Fruit fly (Drosophila melanogaster) whole organism, embryonic: ENCODE measurements around the gene dmrt11E.

Experiments used
- ATbp ChIP-seq: fragments of 200-800 bp; sonication (Bioruptor generic); optimal IDR thresholded peaks from 2 replicates; lab custom pipeline; 2017; ENCODE audit warnings: missing biosample characterization, mild to moderate bottlenecking, missing genetic modification characterization, missing genetic modification reagents
- Aef1 ChIP-seq: fragments of 200-800 bp; sonication (Bioruptor generic); IDR thresholded peaks from 3 replicates; pipeline ENCODE4 v1.3.6; 2022; ENCODE audit warnings: missing biosample characterization, missing genetic modification characterization
- Atf6 ChIP-seq: fragments of 200-800 bp; sonication (Bioruptor generic); IDR thresholded peaks from 2 replicates; pipeline ENCODE4 v1.3.6; 2022; ENCODE audit warnings: missing biosample characterization, missing genetic modification characterization
- Awh ChIP-seq: fragments of 200-800 bp; sonication (Bioruptor generic); IDR thresholded peaks from 2 replicates; pipeline ENCODE4, ENCODE4 v1.3.6; 2022; ENCODE audit warnings: missing biosample characterization, missing genetic modification characterization
- CG10366 ChIP-seq: fragments of 200-800 bp; sonication (Bioruptor generic); IDR thresholded peaks from 2 replicates; pipeline ENCODE4 v1.3.6; 2022; ENCODE audit warnings: missing biosample characterization, missing genetic modification characterization
- CG10979 ChIP-seq: fragments of 200-800 bp; sonication (Bioruptor generic); optimal IDR thresholded peaks from 2 replicates; lab custom pipeline; 2018; ENCODE audit warnings: missing biosample characterization, mild to moderate bottlenecking, missing genetic modification characterization, moderate library complexity
- CG11247 ChIP-seq: fragments of 200-800 bp; sonication (Bioruptor generic); IDR thresholded peaks from 2 replicates; pipeline ENCODE4 v1.3.6; 2022; ENCODE audit warnings: missing biosample characterization, missing genetic modification characterization
- CG11504 ChIP-seq: fragments of 200-800 bp; sonication (Bioruptor generic); optimal IDR thresholded peaks from 3 replicates; lab custom pipeline; 2019; ENCODE audit warnings: missing biosample characterization, mild to moderate bottlenecking, missing genetic modification characterization, moderate library complexity
- CG11696 ChIP-seq: fragments of 200-800 bp; sonication (Bioruptor generic); IDR thresholded peaks from 2 replicates; pipeline ENCODE4 v1.3.6; 2022; ENCODE audit warnings: missing biosample characterization, missing genetic modification characterization
- CG14050 ChIP-seq: fragments of 200-800 bp; sonication (Bioruptor generic); IDR thresholded peaks from 3 replicates; pipeline ENCODE4 v1.3.6; 2022; ENCODE audit warnings: missing biosample characterization, missing genetic modification characterization
- CG1529 ChIP-seq: fragments of 200-800 bp; sonication (Bioruptor generic); optimal IDR thresholded peaks from 3 replicates; lab custom pipeline; 2018; ENCODE audit warnings: missing biosample characterization, missing genetic modification characterization
- CG18619 ChIP-seq: fragments of 200-800 bp; sonication (Bioruptor generic); optimal IDR thresholded peaks from 3 replicates; lab custom pipeline; 2017; ENCODE audit warnings: missing biosample characterization, mild to moderate bottlenecking, missing genetic modification characterization
- CG2712 ChIP-seq: fragments of 200-800 bp; optimal IDR thresholded peaks from 3 replicates; lab custom pipeline; 2019; ENCODE audit warnings: missing biosample characterization, mild to moderate bottlenecking, missing genetic modification characterization, moderate library complexity
- CG33557 ChIP-seq: fragments of 200-800 bp; sonication (Bioruptor generic); optimal IDR thresholded peaks from 2 replicates; lab custom pipeline; 2019; ENCODE audit warnings: missing biosample characterization, mild to moderate bottlenecking, missing genetic modification characterization, moderate library complexity
- CG3407 ChIP-seq: fragments of 200-800 bp; sonication (Bioruptor generic); optimal IDR thresholded peaks from 2 replicates; lab custom pipeline; 2018; ENCODE audit warnings: missing biosample characterization, mild to moderate bottlenecking, missing genetic modification characterization
- CG42726 ChIP-seq: fragments of 200-800 bp; sonication (Bioruptor generic); IDR thresholded peaks from 2 replicates; pipeline ENCODE4 v1.3.6; 2022; ENCODE audit warnings: missing biosample characterization, missing genetic modification characterization; ENCODE audit not compliant: partially characterized antibody
- CG4617 ChIP-seq: fragments of 200-800 bp; sonication (Bioruptor generic); optimal IDR thresholded peaks from 3 replicates; lab custom pipeline; 2016; ENCODE audit warnings: missing biosample characterization, missing genetic modification characterization, borderline replicate concordance
- CG8478 ChIP-seq: fragments of >200 bp; optimal IDR thresholded peaks from 2 replicates; lab custom pipeline; 2018
- CHES-1-like ChIP-seq: fragments of 200-800 bp; sonication (Bioruptor generic); optimal IDR thresholded peaks from 2 replicates; lab custom pipeline; 2016; ENCODE audit warnings: missing biosample characterization, missing genetic modification characterization
- Camta ChIP-seq: fragments of 200-800 bp; sonication (Bioruptor generic); optimal IDR thresholded peaks from 2 replicates; lab custom pipeline; 2016; ENCODE audit warnings: missing biosample characterization, missing genetic modification characterization
- CkIIα-i1 ChIP-seq: fragments of 200-800 bp; sonication (Bioruptor generic); IDR thresholded peaks from 2 replicates; pipeline ENCODE4 v1.3.6; 2022; ENCODE audit warnings: missing biosample characterization, missing genetic modification characterization
- D19A ChIP-seq: fragments of 200-800 bp; optimal IDR thresholded peaks from 3 replicates; lab custom pipeline; 2019; ENCODE audit warnings: missing biosample characterization, mild to moderate bottlenecking, missing genetic modification characterization, moderate library complexity
- D19B ChIP-seq: fragments of 200-800 bp; sonication (Bioruptor generic); optimal IDR thresholded peaks from 2 replicates; lab custom pipeline; 2017; ENCODE audit warnings: missing biosample characterization, mild to moderate bottlenecking, missing genetic modification characterization
- Dbx ChIP-seq: fragments of 200-800 bp; sonication (Bioruptor generic); IDR thresholded peaks from 3 replicates; pipeline ENCODE4 v1.3.6; 2022; ENCODE audit warnings: missing biosample characterization, missing genetic modification characterization
- Deaf1 ChIP-seq: fragments of 200-800 bp; optimal IDR thresholded peaks from 3 replicates; lab custom pipeline; 2019; ENCODE audit warnings: missing biosample characterization, mild to moderate bottlenecking, missing genetic modification characterization, moderate library complexity
- Eip74EF ChIP-seq, 2 experiments: fragments of 200-800 bp in 1 of 2; fragments of >200 bp in 1 of 2; sonication (Bioruptor generic) in 1 of 2; optimal IDR thresholded peaks; 2 replicates each; lab custom pipeline; 2017 to 2019; ENCODE audit warnings: missing biosample characterization in 2 of 2, missing genetic modification characterization in 2 of 2, mild to moderate bottlenecking in 1 of 2, moderate library complexity in 1 of 2
- HLH3B ChIP-seq: fragments of 200-800 bp; sonication (Bioruptor generic); IDR thresholded peaks from 2 replicates; pipeline ENCODE4 v1.3.6; 2022; ENCODE audit warnings: missing biosample characterization, missing genetic modification characterization
- Hr3 ChIP-seq: fragments of 200-800 bp; sonication (Bioruptor generic); optimal IDR thresholded peaks from 3 replicates; lab custom pipeline; 2016; ENCODE audit warnings: missing biosample characterization, missing genetic modification characterization
- Hr39 ChIP-seq: fragments of >200 bp; optimal IDR thresholded peaks from 2 replicates; lab custom pipeline; 2017
- Hr78 ChIP-seq, 2 experiments: fragments of 200-800 bp in 1 of 2; fragments of >200 bp in 1 of 2; sonication (Bioruptor generic) in 1 of 2; optimal IDR thresholded peaks; 2 replicates each; lab custom pipeline; 2017 to 2019; ENCODE audit warnings: missing biosample characterization in 2 of 2, missing genetic modification characterization in 2 of 2, mild to moderate bottlenecking in 1 of 2, moderate library complexity in 1 of 2
- MBD-R2 ChIP-seq: fragments of 200-800 bp; sonication (Bioruptor generic); IDR thresholded peaks from 2 replicates; pipeline ENCODE4 v1.3.6; 2022; ENCODE audit warnings: missing biosample characterization, missing genetic modification characterization
- TFAM ChIP-seq: fragments of 200-800 bp; sonication (Bioruptor generic); optimal IDR thresholded peaks from 2 replicates; lab custom pipeline; 2017; ENCODE audit warnings: missing biosample characterization, missing genetic modification characterization, inconsistent platforms
- ab ChIP-seq: fragments of 200-800 bp; sonication (Bioruptor generic); optimal IDR thresholded peaks from 2 replicates; lab custom pipeline; 2016; ENCODE audit warnings: missing biosample characterization, missing genetic modification characterization
- ac ChIP-seq: fragments of 200-800 bp; sonication (Bioruptor generic); optimal IDR thresholded peaks from 3 replicates; lab custom pipeline; 2017; ENCODE audit warnings: missing biosample characterization, mild to moderate bottlenecking, missing genetic modification characterization
- az2 ChIP-seq: fragments of 200-800 bp; sonication (Bioruptor generic); optimal IDR thresholded peaks from 3 replicates; lab custom pipeline; 2016; ENCODE audit warnings: missing biosample characterization, missing genetic modification characterization
- bcd ChIP-seq: fragments of 200-800 bp; sonication (Bioruptor generic); optimal IDR thresholded peaks from 2 replicates; lab custom pipeline; 2017; ENCODE audit warnings: missing biosample characterization, mild to moderate bottlenecking, missing genetic modification characterization
- br ChIP-seq: fragments of >200 bp; optimal IDR thresholded peaks from 2 replicates; lab custom pipeline; 2017
- chn ChIP-seq: fragments of 200-800 bp; sonication (Bioruptor generic); optimal IDR thresholded peaks from 2 replicates; lab custom pipeline; 2016; ENCODE audit warnings: missing biosample characterization, missing genetic modification characterization
- ci ChIP-seq: fragments of 200-800 bp; sonication (Bioruptor generic); IDR thresholded peaks from 3 replicates; pipeline ENCODE4 v1.3.6; 2022; ENCODE audit warnings: missing biosample characterization, missing genetic modification characterization
- en ChIP-seq: fragments of 200-800 bp; sonication (Bioruptor generic); optimal IDR thresholded peaks from 2 replicates; lab custom pipeline; 2016; ENCODE audit warnings: missing biosample characterization, missing genetic modification characterization
- exex ChIP-seq: fragments of 200-800 bp; sonication (Bioruptor generic); optimal IDR thresholded peaks from 4 replicates; lab custom pipeline; 2018; ENCODE audit warnings: missing biosample characterization, mild to moderate bottlenecking, missing genetic modification characterization, moderate library complexity
- gcm ChIP-seq: fragments of 200-800 bp; sonication (Bioruptor generic); optimal IDR thresholded peaks from 2 replicates; lab custom pipeline; 2019; ENCODE audit warnings: missing biosample characterization, mild to moderate bottlenecking, missing genetic modification characterization, moderate library complexity
- insv ChIP-seq, 2 experiments: fragments of 200-800 bp; sonication (Bioruptor generic); optimal IDR thresholded peaks; 3 replicates each; lab custom pipeline; 2016 to 2018; ENCODE audit warnings: missing biosample characterization in 2 of 2, missing genetic modification characterization in 2 of 2
- nmo ChIP-seq: fragments of 200-800 bp; sonication (Bioruptor generic); optimal IDR thresholded peaks from 2 replicates; lab custom pipeline; 2018; ENCODE audit warnings: missing biosample characterization, mild to moderate bottlenecking, missing genetic modification characterization, moderate library complexity
- pita ChIP-seq: fragments of 200-800 bp; sonication (Bioruptor generic); optimal IDR thresholded peaks from 2 replicates; lab custom pipeline; 2017; ENCODE audit warnings: missing biosample characterization, mild to moderate bottlenecking, missing genetic modification characterization
- prd ChIP-seq, 3 experiments: fragments of >200 bp in 2 of 3; fragments of 200-800 bp in 1 of 3; sonication (Bioruptor generic) in 1 of 3; optimal IDR thresholded peaks in 2 of 3; IDR thresholded peaks in 1 of 3; 2 replicates in 2 of 3; 3 replicates in 1 of 3; pipeline versions ENCODE4 v1.3.6 to Lab custom; 2017 to 2022; ENCODE audit warnings: missing biosample characterization in 1 of 3, missing genetic modification characterization in 1 of 3
- rib ChIP-seq: fragments of 200-800 bp; sonication (Bioruptor generic); IDR thresholded peaks from 2 replicates; pipeline ENCODE4 v1.3.6; 2022; ENCODE audit warnings: missing biosample characterization, missing genetic modification characterization
- run ChIP-seq: fragments of 200-800 bp; sonication (Bioruptor generic); optimal IDR thresholded peaks from 3 replicates; lab custom pipeline; 2018; ENCODE audit warnings: missing biosample characterization, mild to moderate bottlenecking, missing genetic modification characterization
- schlank ChIP-seq: fragments of 200-800 bp; sonication (Bioruptor generic); optimal IDR thresholded peaks from 2 replicates; lab custom pipeline; 2018; ENCODE audit warnings: missing biosample characterization, mild to moderate bottlenecking, missing genetic modification characterization
- sim ChIP-seq: fragments of 200-800 bp; sonication (Bioruptor generic); IDR thresholded peaks from 2 replicates; pipeline ENCODE4 v1.3.6; 2022; ENCODE audit warnings: missing biosample characterization, missing genetic modification characterization
- sob ChIP-seq: fragments of 200-800 bp; sonication (Bioruptor generic); IDR thresholded peaks from 2 replicates; pipeline ENCODE4 v1.3.6; 2022; ENCODE audit warnings: missing biosample characterization, missing genetic modification characterization

The dmrt11E gene

dm6 chrX:13412941-13413613 lies 45.1 kb downstream of the dmrt11E start, which contains the start of the genes CG1998 and Set2 (continued):
- TF ChIP-seq ac, result no peak
- TF ChIP-seq chn (GFP tag; lab: Kevin White, UChicago), result peak; percentile 40
- no peak for TF ChIP-seq Hr3 (GFP tag; lab: Kevin White, UChicago)
- TF ChIP-seq CG2712 (tag; lab: Kevin White, UChicago), result peak; percentile 51
- TF ChIP-seq CG1529 (GFP tag; lab: Kevin White, UChicago), result no peak
- peak in 1 of 2 experiments; percentile 74 for TF ChIP-seq insv (GFP tag; optimal IDR thresholded peaks at IDR 0.05; lab: Kevin White, UChicago)
- TF ChIP-seq CG10979, result no peak
- no peak for TF ChIP-seq TFAM (GFP tag; lab: Kevin White, UChicago)
- peak; percentile 38; the same call in 1 of the 3 replicates for TF ChIP-seq Dbx (GFP tag; lab: Robert Waterston, UW)
- TF ChIP-seq CG11247 (GFP tag; lab: Robert Waterston, UW), result no peak
- TF ChIP-seq run, result no peak
- TF ChIP-seq Awh, result no peak
- TF ChIP-seq D19B, result no peak
- TF ChIP-seq br (lab: Kevin White, UChicago), result no peak
- TF ChIP-seq CG3407 (GFP tag; lab: Kevin White, UChicago), result no peak
- no peak for TF ChIP-seq D19A
- TF ChIP-seq CG10366, result no peak
- TF ChIP-seq Hr39 (lab: Kevin White, UChicago), result no peak
- TF ChIP-seq Deaf1 (tag; lab: Kevin White, UChicago), result peak; percentile 45
- TF ChIP-seq CG33557 (GFP tag; lab: Kevin White, UChicago), result no peak
- TF ChIP-seq pita (GFP tag; lab: Kevin White, UChicago), result peak; percentile 85
- 0 out of 3 replicates have a peak, but pooled peaks have one; percentile 10 for TF ChIP-seq Aef1
- peak; percentile 64 for TF ChIP-seq nmo (GFP tag; lab: Kevin White, UChicago)
- no peak for TF ChIP-seq CG8478
- no peak for TF ChIP-seq CG11504
- peak; percentile 56 for TF ChIP-seq CG4617 (GFP tag; lab: Kevin White, UChicago)
- TF ChIP-seq Camta (GFP tag; lab: Kevin White, UChicago), result no peak
- TF ChIP-seq prd (optimal IDR thresholded peaks at IDR 0.05; lab: Kevin White, UChicago), result no peak
- TF ChIP-seq prd (GFP tag; IDR thresholded peaks at IDR 0.05; lab: Robert Waterston, UW), result no peak
- TF ChIP-seq Hr78 (GFP tag; optimal IDR thresholded peaks at IDR 0.05; lab: Kevin White, UChicago), result no peak
- no peak for TF ChIP-seq CG14050 (GFP tag; lab: Robert Waterston, UW)
- no peak for TF ChIP-seq Eip74EF (GFP tag; optimal IDR thresholded peaks at IDR 0.05; lab: Kevin White, UChicago)
- TF ChIP-seq CG11696 (GFP tag; lab: Robert Waterston, UW), result no peak
- TF ChIP-seq gcm (GFP tag; lab: Kevin White, UChicago), result no peak
- peak; percentile 90 for TF ChIP-seq MBD-R2 (GFP tag; lab: Robert Waterston, UW)
- peak; percentile 72 for TF ChIP-seq ci
- no peak for TF ChIP-seq en (GFP tag; lab: Kevin White, UChicago)
- TF ChIP-seq sim, result no peak
- no peak for TF ChIP-seq exex (tag; lab: Kevin White, UChicago)
- peak; percentile 60; the same call in 1 of the 2 replicates for TF ChIP-seq CG42726
- peak; percentile 65 for TF ChIP-seq sob (GFP tag; lab: Robert Waterston, UW)
- TF ChIP-seq schlank (tag; lab: Kevin White, UChicago), result no peak
- no peak for TF ChIP-seq HLH3B (GFP tag; lab: Robert Waterston, UW)
- no peak for TF ChIP-seq ab
- no peak for TF ChIP-seq bcd (GFP tag; lab: Kevin White, UChicago)
- no peak for TF ChIP-seq ATbp (GFP tag; lab: Kevin White, UChicago)
- no peak for TF ChIP-seq rib
- no peak for TF ChIP-seq Atf6 (GFP tag; lab: Robert Waterston, UW)
- TF ChIP-seq CG18619, result no peak
- no peak for TF ChIP-seq az2 (GFP tag; lab: Kevin White, UChicago)
- peak; percentile 73 for TF ChIP-seq CHES-1-like
- no peak for TF ChIP-seq CkIIα-i1 (GFP tag; lab: Robert Waterston, UW)
